Worm (Caenorhabditis elegans): ENCODE results near the gene swt-7.
"Not testable (repeated sequence)": the region's sequence is repeated elsewhere in the genome, so short reads cannot be mapped to it uniquely, and the experiment has no call there.

The swt-7 gene

DNA sequence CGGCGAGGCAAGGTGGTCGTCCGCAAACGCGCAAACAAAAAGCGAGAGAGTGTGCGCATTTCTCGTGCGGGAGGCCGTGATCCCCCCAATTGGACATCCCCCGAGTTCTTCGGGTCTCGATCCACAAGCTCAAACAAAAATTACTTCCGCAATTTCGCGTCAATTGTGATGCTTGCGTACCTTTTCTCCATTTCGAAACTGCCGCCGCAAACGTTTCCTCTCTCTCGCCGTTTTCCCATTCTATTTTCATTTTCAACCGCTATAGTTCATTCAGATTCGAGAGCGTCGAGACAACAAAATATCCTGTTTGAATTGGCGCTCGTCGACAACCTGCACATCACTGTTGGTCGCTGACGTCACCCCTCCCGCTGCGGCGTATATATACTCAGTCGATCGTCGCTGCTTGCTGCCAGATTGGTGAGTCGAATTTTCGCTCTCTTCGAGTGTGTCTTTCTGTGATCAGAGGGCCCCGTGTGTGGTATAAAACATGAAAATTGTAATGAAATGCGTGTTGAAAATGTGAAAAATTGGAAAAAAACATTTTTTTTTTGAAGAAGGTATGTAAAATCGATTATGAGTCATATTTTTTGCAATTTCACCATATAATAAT, 18.8 kb upstream of the swt-7 start, which contains the start of the genes pqn-51 and K11D12.14 (continued):
- TF ChIP-seq C34F6.9 (tag; optimal IDR thresholded peaks at IDR 0.05), result peak; percentile 96
- TF ChIP-seq nhr-6 (tag; optimal IDR thresholded peaks at IDR 0.05), result peak; percentile 88
- no peak for TF ChIP-seq ztf-1 (GFP tag; conservative IDR thresholded peaks at IDR 0.05)
- no peak for TF ChIP-seq unc-39 (tag; optimal IDR thresholded peaks at IDR 0.05)
- peak; percentile 81 for TF ChIP-seq snpc-4 (tag; optimal IDR thresholded peaks at IDR 0.05)
- peak; percentile 89 for TF ChIP-seq ztf-4 (tag; optimal IDR thresholded peaks at IDR 0.05)
- peak; percentile 61 for TF ChIP-seq nhr-237 (tag; optimal IDR thresholded peaks at IDR 0.05)
- TF ChIP-seq gmeb-1 (tag; optimal IDR thresholded peaks at IDR 0.05), result peak; percentile 92
- no peak for TF ChIP-seq aly-2 (tag; optimal IDR thresholded peaks at IDR 0.05)
- no peak for TF ChIP-seq lin-39 (tag; optimal IDR thresholded peaks at IDR 0.05)
- peak in 1 of 2 experiments; percentile 59 for TF ChIP-seq mdl-1 (tag; optimal IDR thresholded peaks at IDR 0.05)
- TF ChIP-seq skn-1 (tag; optimal IDR thresholded peaks at IDR 0.05), result no peak
- TF ChIP-seq lin-11 (tag; optimal IDR thresholded peaks at IDR 0.05), result peak; percentile 92
- TF ChIP-seq ztf-11 (tag; optimal IDR thresholded peaks at IDR 0.05), result no peak
- peak; percentile 68 for TF ChIP-seq zag-1 (tag; optimal IDR thresholded peaks at IDR 0.05)
- peak; percentile 79 for TF ChIP-seq blmp-1 (tag; optimal IDR thresholded peaks at IDR 0.05; ENCODE audit: insufficient read depth)

DNA sequence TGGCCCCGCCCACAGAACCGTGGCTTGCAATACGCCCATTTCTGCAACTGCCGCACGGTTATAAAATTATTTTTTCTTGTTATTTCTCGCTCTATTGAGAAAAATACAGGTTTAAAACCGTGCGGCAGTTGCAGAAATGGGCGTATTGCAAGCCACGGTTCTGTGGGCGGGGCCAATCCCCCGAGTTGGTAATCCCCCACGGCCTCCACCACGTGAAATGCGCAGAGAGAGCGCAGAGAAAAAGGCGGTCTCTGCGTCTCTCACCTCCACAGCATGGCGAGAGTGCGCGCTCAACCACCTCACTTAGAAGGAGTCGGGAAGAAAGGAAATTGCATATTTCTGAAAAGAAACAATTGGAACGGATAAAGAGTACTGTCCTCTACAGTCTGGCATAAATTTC, 16.6 kb upstream of the swt-7 start:
- TF ChIP-seq sma-9 (GFP tag; optimal IDR thresholded peaks at IDR 0.05), result peak; percentile 33
- TF ChIP-seq sma-9 (tag; optimal IDR thresholded peaks at IDR 0.05), result not testable (repeated sequence)

DNA sequence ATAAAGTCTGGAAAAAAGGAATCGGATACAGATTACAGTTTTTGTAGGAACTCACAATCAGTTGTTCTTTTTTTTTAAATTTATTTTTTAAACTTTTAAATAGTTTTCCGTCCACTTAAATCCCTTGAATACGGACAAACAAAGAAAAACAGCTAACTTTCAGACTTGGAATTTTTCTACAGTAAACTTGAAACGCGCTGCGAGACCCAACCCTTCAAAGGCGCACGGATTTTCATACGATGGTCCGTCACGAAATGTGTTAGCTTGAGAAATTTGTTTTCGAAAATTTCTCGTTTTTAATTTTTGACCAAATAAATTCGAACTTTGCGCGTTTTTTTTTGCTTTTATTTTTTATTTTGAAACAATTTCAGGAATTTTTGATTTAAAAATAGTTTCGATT, 15.9 kb upstream of the swt-7 start:
- TF ChIP-seq dmd-4 (tag; optimal IDR thresholded peaks at IDR 0.05) (no peak), nhr-11 (tag; optimal IDR thresholded peaks at IDR 0.05) (no peak), unc-39 (tag; optimal IDR thresholded peaks at IDR 0.05) (no peak), aly-2 (tag; optimal IDR thresholded peaks at IDR 0.05) (no peak), ztf-1 (GFP tag; conservative IDR thresholded peaks at IDR 0.05) (no peak), elt-3 (tag; optimal IDR thresholded peaks at IDR 0.05) (no peak), lin-11 (tag; optimal IDR thresholded peaks at IDR 0.05) (no peak), peb-1 (tag; optimal IDR thresholded peaks at IDR 0.05) (no peak), zag-1 (tag; optimal IDR thresholded peaks at IDR 0.05) (no peak), C34F6.9 (tag; optimal IDR thresholded peaks at IDR 0.05) (no peak), sma-9 (GFP tag; optimal IDR thresholded peaks at IDR 0.05) (no peak), sma-9 (tag; optimal IDR thresholded peaks at IDR 0.05) (no peak), lsy-2 (tag; optimal IDR thresholded peaks at IDR 0.05) (no peak), blmp-1 (tag; optimal IDR thresholded peaks at IDR 0.05; ENCODE audit: insufficient read depth) (no peak), elt-1 (tag; optimal IDR thresholded peaks at IDR 0.05) (no peak), lin-39 (tag; optimal IDR thresholded peaks at IDR 0.05) (no peak), egl-27 (tag; optimal IDR thresholded peaks at IDR 0.05) (no peak), crh-2 (tag; optimal IDR thresholded peaks at IDR 0.05) (no peak), fos-1 (tag; optimal IDR thresholded peaks at IDR 0.05) (no peak), mdl-1 (tag; optimal IDR thresholded peaks at IDR 0.05) (no peak), mbf-1 (tag; optimal IDR thresholded peaks at IDR 0.05) (no peak)

DNA sequence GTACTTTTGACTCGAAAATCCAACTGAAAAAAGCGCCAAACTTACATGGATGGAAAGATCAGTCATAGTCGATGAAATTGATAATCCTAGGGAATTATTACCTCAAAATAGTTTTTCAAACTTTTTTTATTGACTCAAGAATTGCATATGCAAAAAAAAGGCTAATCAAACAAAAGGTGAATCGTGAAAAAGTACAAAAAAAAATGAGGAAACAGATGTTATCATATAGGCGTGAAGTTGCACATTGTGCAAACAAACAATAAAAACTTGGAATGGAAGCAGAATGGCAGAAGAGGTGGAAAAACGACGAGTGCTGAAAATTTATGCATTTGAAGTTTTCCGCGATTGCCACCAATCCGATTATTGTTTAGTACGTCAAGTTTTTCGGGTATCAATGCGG, 15.5 kb upstream of the swt-7 start, which contains the start of gene exc-14:
exc-14 (minus strand) TSS at position 101 of the 400 bp plus-strand sequence.
- TF ChIP-seq unc-62 (GFP tag; optimal IDR thresholded peaks at IDR 0.05) (no peak), nhr-23 (tag; optimal IDR thresholded peaks at IDR 0.05) (no peak)

DNA sequence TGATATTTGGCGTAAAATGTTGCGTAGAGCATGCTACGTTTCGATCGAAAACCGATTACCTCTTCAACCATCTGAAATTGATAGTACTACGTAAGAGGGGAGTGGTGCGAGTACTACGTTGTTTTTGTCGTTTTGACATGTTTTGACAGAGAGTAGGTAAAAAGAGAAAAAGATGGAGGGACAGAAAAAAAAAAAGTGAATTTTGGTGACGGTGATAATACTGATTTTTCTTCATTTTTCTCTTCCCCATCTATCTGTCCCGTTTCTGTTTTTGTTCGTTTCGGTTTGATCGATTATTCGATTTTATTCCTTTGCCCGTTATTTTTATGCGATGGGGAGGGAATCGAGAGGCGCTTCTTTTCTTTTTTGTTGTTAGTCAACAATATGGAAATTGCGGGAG, 10.3 kb upstream of the swt-7 start, which contains the start of gene K11D12.8:
K11D12.8 (minus strand) TSS at position 77 of the 400 bp plus-strand sequence.
- no peak for TF ChIP-seq nhr-25 (tag; optimal IDR thresholded peaks at IDR 0.05)
- no peak for TF ChIP-seq crh-2 (tag; optimal IDR thresholded peaks at IDR 0.05)
- no peak for TF ChIP-seq nhr-129 (tag; optimal IDR thresholded peaks at IDR 0.05)
- no peak for TF ChIP-seq unc-55 (GFP tag; optimal IDR thresholded peaks at IDR 0.05)
- no peak for TF ChIP-seq elt-1 (tag; optimal IDR thresholded peaks at IDR 0.05)
- no peak for TF ChIP-seq peb-1 (tag; optimal IDR thresholded peaks at IDR 0.05)
- TF ChIP-seq nhr-77 (tag; optimal IDR thresholded peaks at IDR 0.05), result no peak
- TF ChIP-seq ztf-11 (tag; optimal IDR thresholded peaks at IDR 0.05), result no peak
- TF ChIP-seq dmd-4 (tag; optimal IDR thresholded peaks at IDR 0.05), result no peak
- no peak for TF ChIP-seq elt-3 (tag; optimal IDR thresholded peaks at IDR 0.05)
- TF ChIP-seq alr-1 (tag; optimal IDR thresholded peaks at IDR 0.05), result no peak
- TF ChIP-seq ama-1 (optimal IDR thresholded peaks at IDR 0.05), result no peak
- TF ChIP-seq nhr-23 (tag; optimal IDR thresholded peaks at IDR 0.05), result no peak
- TF ChIP-seq snpc-4 (tag; optimal IDR thresholded peaks at IDR 0.05), result no peak
- TF ChIP-seq sem-4 (tag; optimal IDR thresholded peaks at IDR 0.05), result no peak
- TF ChIP-seq mab-5 (tag; optimal IDR thresholded peaks at IDR 0.05), result no peak
- TF ChIP-seq ceh-82 (tag; optimal IDR thresholded peaks at IDR 0.05), result no peak
- no peak for TF ChIP-seq F13H6.1 (tag; optimal IDR thresholded peaks at IDR 0.05)
- no peak for TF ChIP-seq ZK546.5 (tag; optimal IDR thresholded peaks at IDR 0.05)
- TF ChIP-seq C34F6.9 (tag; optimal IDR thresholded peaks at IDR 0.05), result no peak
